Worm (Caenorhabditis elegans) whole organism, midembryonic: ENCODE results near the gene fbxb-105.

Experiments
- flt-1 ChIP-seq: fragments of 200-800 bp; sonication (Bioruptor generic); IDR thresholded peaks from 2 replicates; pipeline ENCODE4 v1.3.6; 2022; ENCODE audit warnings: missing genetic modification characterization, missing compliant biosample characterization
- tab-1 ChIP-seq: fragments of 200-800 bp; sonication (Bioruptor generic); IDR thresholded peaks from 2 replicates; pipeline ENCODE4 v1.3.6; 2022; ENCODE audit warnings: missing genetic modification characterization, missing compliant biosample characterization
- ztf-29 ChIP-seq: fragments of 200-800 bp; sonication (Bioruptor generic); IDR thresholded peaks from 2 replicates; pipeline ENCODE4 v1.3.6; 2022; ENCODE audit warnings: missing genetic modification reagents, missing genetic modification characterization, missing compliant biosample characterization

- TF ChIP-seq flt-1, result no peak
- no peak for TF ChIP-seq tab-1 (GFP tag; lab: Robert Waterston, UW)
- TF ChIP-seq ztf-29, result no peak
Observed at ce11 chrII:2804949-2805348, 34.3 kb upstream of the fbxb-105 start.
